Fruit fly (Drosophila melanogaster): Measurements from ENCODE around the gene Yp3.

Yp3 gene

DNA sequence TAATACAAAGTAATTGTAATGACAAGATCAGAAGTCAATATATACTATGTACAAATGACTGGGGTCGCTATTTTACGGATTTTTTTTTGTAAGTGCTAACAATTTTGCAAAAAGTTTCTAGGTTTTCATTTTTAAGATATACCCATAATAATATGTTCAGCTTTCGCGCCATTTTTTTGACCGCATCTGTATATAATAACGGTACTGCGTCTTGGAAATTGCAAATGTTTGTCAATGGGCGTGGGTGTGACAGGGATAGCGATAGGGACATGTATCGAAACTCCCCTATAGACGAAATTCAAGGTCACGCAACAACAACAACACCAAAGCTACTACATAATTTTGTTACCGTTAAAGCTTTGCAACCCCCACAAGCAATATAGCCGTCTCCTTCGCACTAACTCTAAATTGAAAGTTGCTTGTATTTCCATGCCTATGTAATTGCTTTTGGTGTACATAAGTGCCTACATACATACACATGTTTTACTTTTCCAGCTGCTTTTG is 6.8 kb upstream of the Yp3 start (continued):
- TF ChIP-seq CG1603 (tag; optimal IDR thresholded peaks at IDR 0.05) (no peak), Doc2 (GFP tag; IDR thresholded peaks at IDR 0.05) (no peak), CG6654 (GFP tag; optimal IDR thresholded peaks at IDR 0.05) (no peak), h (optimal IDR thresholded peaks at IDR 0.05) (no peak), CG4854 (GFP tag; optimal IDR thresholded peaks at IDR 0.05) (no peak), mld (GFP tag; IDR thresholded peaks at IDR 0.05; ENCODE audit: partially characterized antibody) (no peak), CG6689 (GFP tag; IDR thresholded peaks at IDR 0.05) (no peak), pum (GFP tag; optimal IDR thresholded peaks at IDR 0.05) (no peak), H15 (GFP tag; IDR thresholded peaks at IDR 0.05) (no peak), seq (GFP tag; IDR thresholded peaks at IDR 0.05) (peak; percentile 58), NFAT (GFP tag; IDR thresholded peaks at IDR 0.05) (no peak), CG16813 (GFP tag; IDR thresholded peaks at IDR 0.05; ENCODE audit: partially characterized antibody) (no peak), CG18476 (GFP tag; optimal IDR thresholded peaks at IDR 0.05) (no peak), bowl (GFP tag; IDR thresholded peaks at IDR 0.05) (no peak), BEAF-32 (GFP tag; optimal IDR thresholded peaks at IDR 0.05) (no peak), CG8290 (GFP tag; optimal IDR thresholded peaks at IDR 0.05) (no peak), CG8290 (tag; optimal IDR thresholded peaks at IDR 0.05) (peak in 1 of 2 experiments; percentile 3), Lpt (GFP tag; optimal IDR thresholded peaks at IDR 0.05) (no peak), trem (tag; optimal IDR thresholded peaks at IDR 0.05) (no peak), Hmx (GFP tag; optimal IDR thresholded peaks at IDR 0.05) (no peak), BtbVII (GFP tag; optimal IDR thresholded peaks at IDR 0.05) (peak; percentile 32), cad (GFP tag; optimal IDR thresholded peaks at IDR 0.05) (no peak), CG3726 (GFP tag; IDR thresholded peaks at IDR 0.05) (no peak), chinmo (GFP tag; IDR thresholded peaks at IDR 0.05; ENCODE audit: partially characterized antibody) (no peak), CG18599 (GFP tag; optimal IDR thresholded peaks at IDR 0.05) (peak; percentile 15), CG8944 (GFP tag; optimal IDR thresholded peaks at IDR 0.05) (no peak), dati (GFP tag; IDR thresholded peaks at IDR 0.05) (no peak), CG1024 (GFP tag; IDR thresholded peaks at IDR 0.05) (no peak), Dip2 (GFP tag; IDR thresholded peaks at IDR 0.05) (no peak), eve (GFP tag; optimal IDR thresholded peaks at IDR 0.05) (no peak), CG4617 (GFP tag; optimal IDR thresholded peaks at IDR 0.05; ENCODE audit: borderline replicate concordance) (no peak), Ravus (GFP tag; IDR thresholded peaks at IDR 0.05) (no peak), fru (optimal IDR thresholded peaks at IDR 0.05) (no peak), sd (tag; optimal IDR thresholded peaks at IDR 0.05) (no peak), CG4360 (GFP tag; IDR thresholded peaks at IDR 0.05) (peak; percentile 81), sim (GFP tag; IDR thresholded peaks at IDR 0.05) (no peak), CG17359 (tag; optimal IDR thresholded peaks at IDR 0.05) (no peak), Scr (GFP tag; IDR thresholded peaks at IDR 0.05; ENCODE audit: partially characterized antibody) (no peak), CG14441 (GFP tag; IDR thresholded peaks at IDR 0.05) (no peak), CG11695 (GFP tag; IDR thresholded peaks at IDR 0.05) (0 out of 3 replicates have a peak, but pooled peaks have one; percentile 12), Rx (GFP tag; IDR thresholded peaks at IDR 0.05) (no peak), bigmax (GFP tag; optimal IDR thresholded peaks at IDR 0.05) (no peak), CG11093 (GFP tag; IDR thresholded peaks at IDR 0.05) (no peak), CG15011 (GFP tag; optimal IDR thresholded peaks at IDR 0.05) (no peak), wek (GFP tag; optimal IDR thresholded peaks at IDR 0.05) (no peak), psq (GFP tag; optimal IDR thresholded peaks at IDR 0.05) (no peak), CG17912 (GFP tag; optimal IDR thresholded peaks at IDR 0.05) (no peak), Usf (GFP tag; optimal IDR thresholded peaks at IDR 0.05) (no peak), ERR (GFP tag; optimal IDR thresholded peaks at IDR 0.05) (peak; percentile 74), CG7987 (GFP tag; optimal IDR thresholded peaks at IDR 0.05) (no peak), CG11560 (tag; IDR thresholded peaks at IDR 0.05) (no peak), Max (GFP tag; optimal IDR thresholded peaks at IDR 0.05) (no peak), kni (GFP tag; optimal IDR thresholded peaks at IDR 0.05) (no peak)
